Fruit fly (Drosophila melanogaster) whole organism, embryonic: ENCODE measurements around the gene SMC3.

ENCODE experiments used
- Blimp-1 ChIP-seq: fragments of 200-800 bp; sonication (Bioruptor generic); optimal IDR thresholded peaks from 3 replicates; lab custom pipeline; 2018; ENCODE audit warnings: missing biosample characterization, missing genetic modification characterization, mild to moderate bottlenecking, moderate library complexity, missing genetic modification reagents
- CG10321 ChIP-seq: fragments of 200-800 bp; sonication (Bioruptor generic); IDR thresholded peaks from 2 replicates; pipeline ENCODE4 v1.3.6; 2022; ENCODE audit warnings: missing biosample characterization, missing genetic modification characterization
- CG10565 ChIP-seq: fragments of 200-800 bp; sonication (Bioruptor generic); optimal IDR thresholded peaks from 3 replicates; lab custom pipeline; 2016; ENCODE audit warnings: missing biosample characterization, mild to moderate bottlenecking, missing genetic modification characterization
- CG11398 ChIP-seq: fragments of 200-800 bp; sonication (Bioruptor generic); optimal IDR thresholded peaks from 2 replicates; lab custom pipeline; 2016; ENCODE audit warnings: missing biosample characterization, missing genetic modification characterization
- CG11504 ChIP-seq: fragments of 200-800 bp; sonication (Bioruptor generic); optimal IDR thresholded peaks from 3 replicates; lab custom pipeline; 2019; ENCODE audit warnings: missing biosample characterization, mild to moderate bottlenecking, missing genetic modification characterization, moderate library complexity
- CG12155 ChIP-seq: fragments of 200-800 bp; sonication (Bioruptor generic); optimal IDR thresholded peaks from 3 replicates; lab custom pipeline; 2016; ENCODE audit warnings: missing biosample characterization, missing genetic modification characterization
- CG1233 ChIP-seq: fragments of 200-800 bp; sonication (Bioruptor generic); optimal IDR thresholded peaks from 4 replicates; lab custom pipeline; 2018; ENCODE audit warnings: missing biosample characterization, mild to moderate bottlenecking, missing genetic modification characterization
- CG12391 ChIP-seq: fragments of 200-800 bp; sonication (Bioruptor generic); optimal IDR thresholded peaks from 3 replicates; lab custom pipeline; 2018; ENCODE audit warnings: missing biosample characterization, mild to moderate bottlenecking, missing genetic modification characterization, moderate library complexity
- CG12659 ChIP-seq: fragments of 200-800 bp; sonication (Bioruptor generic); optimal IDR thresholded peaks from 3 replicates; lab custom pipeline; 2017; ENCODE audit warnings: mild to moderate bottlenecking, missing biosample characterization, missing genetic modification reagents, missing genetic modification characterization
- CG12942 ChIP-seq: fragments of 200-800 bp; sonication (Bioruptor generic); optimal IDR thresholded peaks from 3 replicates; lab custom pipeline; 2016; ENCODE audit warnings: missing biosample characterization, missing genetic modification characterization
- CG15011 ChIP-seq: fragments of 200-800 bp; sonication (Bioruptor generic); optimal IDR thresholded peaks from 3 replicates; lab custom pipeline; 2018; ENCODE audit warnings: missing biosample characterization, mild to moderate bottlenecking, missing genetic modification characterization
- CG16863 ChIP-seq: fragments of 200-800 bp; sonication (Bioruptor generic); optimal IDR thresholded peaks from 3 replicates; lab custom pipeline; 2016; ENCODE audit warnings: missing biosample characterization, missing genetic modification characterization
- CG1832 ChIP-seq: fragments of 200-800 bp; sonication (Bioruptor generic); optimal IDR thresholded peaks from 2 replicates; lab custom pipeline; 2017; ENCODE audit warnings: missing biosample characterization, mild to moderate bottlenecking, missing genetic modification characterization, inconsistent platforms
- CG2712 ChIP-seq: fragments of 200-800 bp; optimal IDR thresholded peaks from 3 replicates; lab custom pipeline; 2019; ENCODE audit warnings: missing biosample characterization, mild to moderate bottlenecking, missing genetic modification characterization, moderate library complexity
- CG3726 ChIP-seq: fragments of 200-800 bp; sonication (Bioruptor generic); IDR thresholded peaks from 3 replicates; pipeline ENCODE4, ENCODE4 v1.3.6; 2022; ENCODE audit warnings: missing biosample characterization, missing genetic modification characterization
- CG4360 ChIP-seq: fragments of 200-800 bp; sonication (Bioruptor generic); IDR thresholded peaks from 2 replicates; pipeline ENCODE4 v1.3.6; 2022; ENCODE audit warnings: missing biosample characterization, missing genetic modification characterization
- CG7271 ChIP-seq: fragments of 200-800 bp; sonication (Bioruptor generic); optimal IDR thresholded peaks from 2 replicates; lab custom pipeline; 2018; ENCODE audit warnings: missing biosample characterization, mild to moderate bottlenecking, missing genetic modification characterization, moderate library complexity
- CG7556 ChIP-seq: fragments of 200-800 bp; sonication (Bioruptor generic); optimal IDR thresholded peaks from 2 replicates; lab custom pipeline; 2017; ENCODE audit warnings: missing biosample characterization, mild to moderate bottlenecking, missing genetic modification characterization
- CTCF ChIP-seq: fragments of 200-800 bp; sonication (Bioruptor generic); optimal IDR thresholded peaks from 2 replicates; lab custom pipeline; 2017; ENCODE audit warnings: missing biosample characterization, mild to moderate bottlenecking, missing genetic modification characterization, moderate library complexity
- E2f2 ChIP-seq: fragments of 200-800 bp; sonication (Bioruptor generic); IDR thresholded peaks from 2 replicates; pipeline ENCODE4 v1.3.6; 2022; ENCODE audit warnings: missing biosample characterization, missing genetic modification characterization
- Ets65A ChIP-seq: fragments of 200-800 bp; sonication (Bioruptor generic); peaks from one replicate; lab custom pipeline; 2016; ENCODE audit warnings: missing biosample characterization, missing genetic modification characterization
- Ets97D ChIP-seq: fragments of 200-800 bp; sonication (Bioruptor generic); optimal IDR thresholded peaks from 3 replicates; lab custom pipeline; 2016; ENCODE audit warnings: missing biosample characterization, missing genetic modification characterization
- HLH4C ChIP-seq: fragments of 200-800 bp; sonication (Bioruptor generic); IDR thresholded peaks from 3 replicates; pipeline ENCODE4 v1.3.6; 2022; ENCODE audit warnings: missing biosample characterization, missing genetic modification characterization; ENCODE audit not compliant: partially characterized antibody
- Hmx ChIP-seq: fragments of 200-800 bp; sonication (Bioruptor generic); optimal IDR thresholded peaks from 2 replicates; lab custom pipeline; 2016; ENCODE audit warnings: missing biosample characterization, missing genetic modification characterization
- Kr ChIP-seq: fragments of 200-800 bp; sonication (Bioruptor generic); optimal IDR thresholded peaks from 2 replicates; lab custom pipeline; 2017; ENCODE audit warnings: missing biosample characterization, mild to moderate bottlenecking, missing genetic modification characterization
- Lhr ChIP-seq: fragments of 200-800 bp; sonication (Bioruptor generic); optimal IDR thresholded peaks from 3 replicates; lab custom pipeline; 2017; ENCODE audit warnings: mild to moderate bottlenecking, missing biosample characterization, missing genetic modification reagents, missing genetic modification characterization
- NC2α ChIP-seq: fragments of 200-800 bp; sonication (Bioruptor generic); optimal IDR thresholded peaks from 2 replicates; lab custom pipeline; 2016; ENCODE audit warnings: missing biosample characterization, missing genetic modification characterization
- NK7.1 ChIP-seq: fragments of 200-800 bp; sonication (Bioruptor generic); optimal IDR thresholded peaks from 3 replicates; lab custom pipeline; 2016; ENCODE audit warnings: missing biosample characterization, missing genetic modification characterization
- Six4 ChIP-seq: fragments of 200-800 bp; sonication (Bioruptor generic); optimal IDR thresholded peaks from 2 replicates; lab custom pipeline; 2016; ENCODE audit warnings: missing biosample characterization, missing genetic modification characterization
- aop ChIP-seq: fragments of 200-800 bp; sonication (Bioruptor generic); IDR thresholded peaks from 2 replicates; pipeline ENCODE4 v1.3.6; 2022; ENCODE audit warnings: missing biosample characterization, missing genetic modification characterization
- ara ChIP-seq: fragments of 200-800 bp; sonication (Bioruptor generic); IDR thresholded peaks from 2 replicates; pipeline ENCODE4 v1.3.6; 2022; ENCODE audit warnings: missing biosample characterization, missing genetic modification characterization
- cas ChIP-seq: fragments of 200-800 bp; sonication (Bioruptor generic); IDR thresholded peaks from 2 replicates; pipeline ENCODE4 v1.3.6; 2022; ENCODE audit warnings: missing biosample characterization, missing genetic modification characterization
- cato ChIP-seq: fragments of 200-800 bp; sonication (Bioruptor generic); optimal IDR thresholded peaks from 2 replicates; lab custom pipeline; 2016; ENCODE audit warnings: missing biosample characterization, missing genetic modification characterization, borderline replicate concordance
- caup ChIP-seq: fragments of 200-800 bp; sonication (Bioruptor generic); optimal IDR thresholded peaks from 3 replicates; lab custom pipeline; 2017; ENCODE audit warnings: missing biosample characterization, mild to moderate bottlenecking, missing genetic modification characterization, moderate library complexity; ENCODE audit not compliant: severe bottlenecking
- crol ChIP-seq: fragments of 200-800 bp; sonication (Bioruptor generic); IDR thresholded peaks from 2 replicates; pipeline ENCODE4 v1.3.6; 2022; ENCODE audit warnings: missing biosample characterization, missing genetic modification characterization
- crp ChIP-seq, 2 experiments: fragments of 200-800 bp; sonication (Bioruptor generic); optimal IDR thresholded peaks; 2 replicates in 1 of 2; 3 replicates in 1 of 2; lab custom pipeline; 2017; ENCODE audit warnings: missing biosample characterization in 2 of 2, missing genetic modification characterization in 2 of 2, mild to moderate bottlenecking in 1 of 2, moderate library complexity in 1 of 2
- dimm ChIP-seq: fragments of 200-800 bp; sonication (Bioruptor generic); IDR thresholded peaks from 2 replicates; pipeline ENCODE4 v1.3.6; 2022; ENCODE audit warnings: missing biosample characterization, missing genetic modification characterization
- gro ChIP-seq: fragments of 200-800 bp; sonication (Bioruptor generic); optimal IDR thresholded peaks from 2 replicates; lab custom pipeline; 2016; ENCODE audit warnings: missing biosample characterization, missing genetic modification characterization
- ken ChIP-seq: fragments of 200-800 bp; sonication (Bioruptor generic); IDR thresholded peaks from 3 replicates; pipeline ENCODE4 v1.3.6; 2022; ENCODE audit warnings: missing biosample characterization, missing genetic modification characterization
- lilli ChIP-seq: fragments of 200-800 bp; sonication (Bioruptor generic); optimal IDR thresholded peaks from 3 replicates; lab custom pipeline; 2016; ENCODE audit warnings: missing biosample characterization, missing genetic modification characterization
- lola ChIP-seq, 3 experiments: fragments of >200 bp in 2 of 3; fragments of 200-800 bp in 1 of 3; sonication (Bioruptor generic) in 1 of 3; optimal IDR thresholded peaks; 2 replicates each; lab custom pipeline; 2017 to 2019; ENCODE audit warnings: missing biosample characterization in 3 of 3, missing genetic modification characterization in 3 of 3, mild to moderate bottlenecking in 1 of 3, moderate library complexity in 1 of 3
- org-1 ChIP-seq: fragments of 200-800 bp; sonication (Bioruptor generic); optimal IDR thresholded peaks from 2 replicates; lab custom pipeline; 2017; ENCODE audit warnings: missing biosample characterization, missing genetic modification characterization
- pb ChIP-seq: fragments of 200-800 bp; sonication (Bioruptor generic); optimal IDR thresholded peaks from 3 replicates; lab custom pipeline; 2016; ENCODE audit warnings: missing biosample characterization, missing genetic modification characterization
- pfk ChIP-seq: fragments of 200-800 bp; sonication (Bioruptor generic); optimal IDR thresholded peaks from 2 replicates; lab custom pipeline; 2018; ENCODE audit warnings: missing biosample characterization, mild to moderate bottlenecking, missing genetic modification characterization, moderate library complexity
- pho ChIP-seq: fragments of 200-800 bp; sonication (Bioruptor generic); optimal IDR thresholded peaks from 2 replicates; lab custom pipeline; 2016; ENCODE audit warnings: missing biosample characterization, missing genetic modification characterization
- ro ChIP-seq: fragments of 200-800 bp; sonication (Bioruptor generic); IDR thresholded peaks from 2 replicates; pipeline ENCODE4 v1.3.6; 2022; ENCODE audit warnings: missing biosample characterization, missing genetic modification characterization
- trh ChIP-seq: fragments of 200-800 bp; sonication (Bioruptor generic); optimal IDR thresholded peaks from 2 replicates; lab custom pipeline; 2016; ENCODE audit warnings: missing biosample characterization, missing genetic modification characterization
- tx ChIP-seq: fragments of 200-800 bp; sonication (Bioruptor generic); optimal IDR thresholded peaks from 2 replicates; lab custom pipeline; 2016; ENCODE audit warnings: missing biosample characterization, missing genetic modification characterization
- zen ChIP-seq: fragments of 200-800 bp; sonication (Bioruptor generic); optimal IDR thresholded peaks from 3 replicates; lab custom pipeline; 2018; ENCODE audit warnings: missing biosample characterization, mild to moderate bottlenecking, missing genetic modification characterization, moderate library complexity

The SMC3 gene

dm6 chrX:16640260-16641100 is 47.2 kb upstream of the SMC3 start, which contains the start of the genes SNRPG and mthl1 (continued):
- TF ChIP-seq CG12391 (tag; lab: Kevin White, UChicago) (peak; percentile 80), trh (GFP tag; lab: Kevin White, UChicago) (peak; percentile 2), CG2712 (peak; percentile 70), Hmx (GFP tag; lab: Kevin White, UChicago) (peak; percentile 18), pb (peak; percentile 49), pfk (GFP tag; lab: Kevin White, UChicago) (peak; percentile 45), ara (GFP tag; lab: Robert Waterston, UW) (peak; percentile 90), gro (GFP tag; lab: Kevin White, UChicago) (no peak), Ets65A (peak; percentile 99), CG10321 (GFP tag; lab: Robert Waterston, UW) (no peak), CG12942 (GFP tag; lab: Kevin White, UChicago) (peak; percentile 73), CG7271 (tag; lab: Kevin White, UChicago) (no peak), tx (GFP tag; lab: Kevin White, UChicago) (peak; percentile 77), cas (GFP tag; lab: Robert Waterston, UW) (peak; percentile 63; the same call in 1 of the 2 replicates), CG10565 (GFP tag; lab: Kevin White, UChicago) (no peak), org-1 (peak; percentile 23), NK7.1 (GFP tag; lab: Kevin White, UChicago) (peak; percentile 58), Kr (GFP tag; lab: Kevin White, UChicago) (no peak), CG7556 (peak; percentile 61), CG11504 (tag; lab: Kevin White, UChicago) (peak; percentile 74), cato (GFP tag; lab: Kevin White, UChicago) (peak; percentile 62), CG3726 (GFP tag; lab: Robert Waterston, UW) (peak; percentile 91), ro (GFP tag; lab: Robert Waterston, UW) (peak; percentile 78), zen (peak; percentile 59), Lhr (GFP tag; lab: Kevin White, UChicago) (peak; percentile 86), pho (GFP tag; lab: Kevin White, UChicago) (peak; percentile 81), ken (peak; percentile 93), dimm (peak; percentile 55; the same call in 1 of the 2 replicates), HLH4C (peak; percentile 53; the same call in 2 of the 3 replicates), CG1233 (GFP tag; lab: Kevin White, UChicago) (peak; percentile 71), CG12155 (GFP tag; lab: Kevin White, UChicago) (peak; percentile 81), lola (GFP tag; optimal IDR thresholded peaks at IDR 0.05; lab: Kevin White, UChicago) (peak in 2 of 3 experiments; percentile 55 to 74), Six4 (peak; percentile 33), aop (GFP tag; lab: Robert Waterston, UW) (0 out of 2 replicates have a peak, but pooled peaks have one; percentile 64), E2f2 (GFP tag; lab: Robert Waterston, UW) (peak; percentile 69), lilli (peak; percentile 55), CTCF (GFP tag; lab: Kevin White, UChicago) (no peak), crp (GFP tag; optimal IDR thresholded peaks at IDR 0.05; lab: Kevin White, UChicago) (peak in 1 of 2 experiments; percentile 30), Blimp-1 (GFP tag; lab: Kevin White, UChicago) (peak; percentile 9), NC2α (GFP tag; lab: Kevin White, UChicago) (peak; percentile 52), CG4360 (GFP tag; lab: Robert Waterston, UW) (peak; percentile 66), CG16863 (GFP tag; lab: Kevin White, UChicago) (peak; percentile 51), caup (GFP tag; lab: Kevin White, UChicago) (peak; percentile 68), CG1832 (GFP tag; lab: Kevin White, UChicago) (no peak), Ets97D (GFP tag; lab: Kevin White, UChicago) (peak; percentile 85), CG12659 (peak; percentile 86), CG15011 (GFP tag; lab: Kevin White, UChicago) (no peak), crol (GFP tag; lab: Robert Waterston, UW) (peak; percentile 75), CG11398 (GFP tag; lab: Kevin White, UChicago) (no peak)
